Worm (Caenorhabditis elegans) whole organism, L4 larva: ENCODE results near the gene srv-1.
A peak's percentile ranks its signal among the peaks of the same experiment; 100 is the strongest.

Experiments
- F10B5.3 ChIP-seq: sonication (generic microtip); optimal IDR thresholded peaks from 2 replicates; lab custom pipeline; 2016; ENCODE audit warnings: mild to moderate bottlenecking, missing genetic modification characterization, missing compliant biosample characterization
- T20F7.1 ChIP-seq: fragments of 200-800 bp; sonication (Bioruptor generic); optimal IDR thresholded peaks from 2 replicates; lab custom pipeline; 2018; ENCODE audit warnings: mild to moderate bottlenecking, missing genetic modification characterization, missing compliant biosample characterization
- T26A8.4 ChIP-seq: fragments of 200-800 bp; sonication (Bioruptor generic); IDR thresholded peaks from 2 replicates; pipeline ENCODE4 v1.3.6; 2022; ENCODE audit warnings: missing genetic modification characterization, missing compliant biosample characterization
- Y105C5A.15 ChIP-seq: fragments of 200-800 bp; sonication (Bioruptor generic); IDR thresholded peaks from 2 replicates; pipeline ENCODE4 v1.3.6; 2022; ENCODE audit warnings: missing genetic modification characterization, missing compliant biosample characterization
- Y48G9A.11 ChIP-seq: fragments of 200-800 bp; sonication (Bioruptor generic); IDR thresholded peaks from 2 replicates; pipeline ENCODE4 v1.3.6; 2022; ENCODE audit warnings: missing genetic modification reagents, missing genetic modification characterization, missing compliant biosample characterization
- Y75B8A.6 ChIP-seq: fragments of 200-800 bp; sonication (Bioruptor generic); IDR thresholded peaks from 2 replicates; pipeline ENCODE4 v1.3.6; 2022; ENCODE audit warnings: missing genetic modification reagents, missing genetic modification characterization, missing compliant biosample characterization
- ZK337.2 ChIP-seq: fragments of 200-800 bp; sonication (Bioruptor generic); IDR thresholded peaks from 2 replicates; pipeline ENCODE4 v1.3.6; 2022; ENCODE audit warnings: missing genetic modification reagents, missing genetic modification characterization, missing compliant biosample characterization
- aha-1 ChIP-seq: fragments of 150-350 bp; peaks from one replicate; lab custom pipeline; 2014; ENCODE audit warnings: missing biosample characterization, missing genetic modification characterization
- aly-2 ChIP-seq: sonication (generic microtip); optimal IDR thresholded peaks from 2 replicates; lab custom pipeline; 2018; ENCODE audit warnings: missing biosample characterization, missing genetic modification characterization
- arid-1 ChIP-seq: fragments of 200-800 bp; sonication (Bioruptor generic); conservative IDR thresholded peaks from 2 replicates; pipeline ENCODE4 v1.3.6; 2022; ENCODE audit warnings: missing genetic modification reagents, missing genetic modification characterization, missing compliant biosample characterization
- ceh-20 ChIP-seq: fragments of 200-800 bp; sonication (Bioruptor generic); IDR thresholded peaks from 2 replicates; pipeline ENCODE4 v1.3.6; 2022; ENCODE audit warnings: missing genetic modification reagents, missing genetic modification characterization, missing compliant biosample characterization
- ceh-32 ChIP-seq: sonication (generic microtip); optimal IDR thresholded peaks from 2 replicates; lab custom pipeline; 2016; ENCODE audit warnings: mild to moderate bottlenecking, missing genetic modification characterization, missing compliant biosample characterization; ENCODE audit not compliant: poor library complexity
- ceh-44 ChIP-seq: fragments of 200-800 bp; sonication (Bioruptor generic); IDR thresholded peaks from 2 replicates; pipeline ENCODE4 v1.3.6; 2022; ENCODE audit warnings: missing genetic modification reagents, missing genetic modification characterization, missing compliant biosample characterization
- ces-1 ChIP-seq: fragments of 150-350 bp; sonication (generic microtip); optimal IDR thresholded peaks from 4 replicates; lab custom pipeline; 2014; ENCODE audit warnings: missing biosample characterization, missing genetic modification reagents, missing genetic modification characterization
- cey-2 ChIP-seq: sonication (generic microtip); optimal IDR thresholded peaks from 3 replicates; lab custom pipeline; 2017; ENCODE audit warnings: missing genetic modification characterization, mild to moderate bottlenecking, missing compliant biosample characterization, antibody characterized with exemption, borderline replicate concordance; ENCODE audit not compliant: insufficient read depth
- daf-12 ChIP-seq: fragments of 150-350 bp; optimal IDR thresholded peaks from 2 replicates; lab custom pipeline; 2014; ENCODE audit warnings: missing biosample characterization, missing genetic modification reagents, missing genetic modification characterization
- daf-16 ChIP-seq, 3 experiments: sonication (generic microtip); optimal IDR thresholded peaks; 2 replicates each; lab custom pipeline; 2016 to 2017; ENCODE audit warnings: missing genetic modification characterization in 3 of 3, missing genetic modification reagents in 3 of 3, mild to moderate bottlenecking in 2 of 3, missing compliant biosample characterization in 2 of 3, missing biosample characterization in 1 of 3, moderate library complexity in 1 of 3
- dmd-6 ChIP-seq: fragments of 200-800 bp; sonication (Bioruptor generic); IDR thresholded peaks from 2 replicates; pipeline ENCODE4 v1.3.6; 2022; ENCODE audit warnings: missing genetic modification reagents, missing genetic modification characterization, missing compliant biosample characterization
- dpl-1 ChIP-seq: fragments of 150-350 bp; optimal IDR thresholded peaks from 2 replicates; lab custom pipeline; 2014; ENCODE audit warnings: missing biosample characterization, missing genetic modification reagents, missing genetic modification characterization
- duxl-1 ChIP-seq: sonication (generic microtip); optimal IDR thresholded peaks from 2 replicates; lab custom pipeline; 2016; ENCODE audit warnings: mild to moderate bottlenecking, missing genetic modification characterization, moderate library complexity, missing compliant biosample characterization; ENCODE audit not compliant: poor library complexity
- fkh-10 ChIP-seq: fragments of 150-350 bp; optimal IDR thresholded peaks from 2 replicates; lab custom pipeline; 2014; ENCODE audit warnings: missing biosample characterization, missing genetic modification reagents, missing genetic modification characterization
- fos-1 ChIP-seq: fragments of 150-350 bp; optimal IDR thresholded peaks from 2 replicates; lab custom pipeline; 2014; ENCODE audit warnings: missing biosample characterization, missing genetic modification characterization
- hlh-11 ChIP-seq: fragments of 200-800 bp; sonication (Bioruptor generic); optimal IDR thresholded peaks from 2 replicates; lab custom pipeline; 2018; ENCODE audit warnings: mild to moderate bottlenecking, missing genetic modification characterization, missing compliant biosample characterization
- hlh-30 ChIP-seq: sonication (generic microtip); optimal IDR thresholded peaks from 2 replicates; lab custom pipeline; 2017; ENCODE audit warnings: antibody characterized with exemption, mild to moderate bottlenecking, missing genetic modification characterization, missing compliant biosample characterization; ENCODE audit not compliant: insufficient read depth
- hmg-1.1 ChIP-seq: fragments of 200-800 bp; sonication (Bioruptor generic); IDR thresholded peaks from 2 replicates; pipeline ENCODE4 v1.3.6; 2022; ENCODE audit warnings: missing genetic modification reagents, missing genetic modification characterization, missing compliant biosample characterization
- jun-1 ChIP-seq: fragments of 150-350 bp; optimal IDR thresholded peaks from 2 replicates; lab custom pipeline; 2014; ENCODE audit warnings: missing biosample characterization, missing genetic modification reagents, missing genetic modification characterization
- lim-7 ChIP-seq: fragments of 200-800 bp; sonication (Bioruptor generic); IDR thresholded peaks from 2 replicates; pipeline ENCODE4 v1.3.6; 2022; ENCODE audit warnings: missing genetic modification characterization, missing compliant biosample characterization
- lin-1 ChIP-seq: fragments of 200-800 bp; sonication (Bioruptor generic); IDR thresholded peaks from 2 replicates; pipeline ENCODE4 v1.3.6; 2022; ENCODE audit warnings: missing genetic modification reagents, missing genetic modification characterization, missing compliant biosample characterization
- lir-3 ChIP-seq: sonication (generic microtip); optimal IDR thresholded peaks from 2 replicates; lab custom pipeline; 2016; ENCODE audit warnings: mild to moderate bottlenecking, missing genetic modification characterization, missing compliant biosample characterization
- lsy-2 ChIP-seq, 2 experiments: fragments of 150-350 bp in 1 of 2; sonication (generic microtip) in 1 of 2; optimal IDR thresholded peaks; 2 replicates each; lab custom pipeline; 2014 to 2017; ENCODE audit warnings: missing biosample characterization in 2 of 2, missing genetic modification characterization in 2 of 2
- mdl-1 ChIP-seq, 2 experiments: fragments of 150-350 bp in 1 of 2; sonication (generic microtip) in 1 of 2; optimal IDR thresholded peaks; 2 replicates each; lab custom pipeline; 2014 to 2017; ENCODE audit warnings: missing biosample characterization in 2 of 2, missing genetic modification characterization in 2 of 2
- mdt-29 ChIP-seq: fragments of 200-800 bp; sonication (Bioruptor generic); IDR thresholded peaks from 2 replicates; pipeline ENCODE4 v1.3.6; 2022; ENCODE audit warnings: missing genetic modification reagents, missing genetic modification characterization, missing compliant biosample characterization
- mxl-2 ChIP-seq: fragments of 200-800 bp; sonication (Bioruptor generic); conservative IDR thresholded peaks from 2 replicates; pipeline ENCODE4 v1.3.6; 2022; ENCODE audit warnings: missing genetic modification reagents, missing genetic modification characterization, missing compliant biosample characterization
- mxl-3 ChIP-seq: fragments of 200-800 bp; sonication (Bioruptor generic); optimal IDR thresholded peaks from 2 replicates; lab custom pipeline; 2018; ENCODE audit warnings: mild to moderate bottlenecking, missing genetic modification characterization, missing compliant biosample characterization
- nhr-10 ChIP-seq: fragments of 150-350 bp; optimal IDR thresholded peaks from 2 replicates; lab custom pipeline; 2014; ENCODE audit warnings: missing biosample characterization, missing genetic modification characterization
- nhr-102 ChIP-seq: sonication (generic microtip); optimal IDR thresholded peaks from 2 replicates; lab custom pipeline; 2016; ENCODE audit warnings: mild to moderate bottlenecking, missing genetic modification characterization, moderate library complexity, missing compliant biosample characterization
- nhr-11 ChIP-seq: fragments of 150-350 bp; optimal IDR thresholded peaks from 2 replicates; lab custom pipeline; 2014; ENCODE audit warnings: missing biosample characterization, missing genetic modification characterization
- nhr-237 ChIP-seq: sonication (generic microtip); optimal IDR thresholded peaks from 2 replicates; lab custom pipeline; 2017; ENCODE audit warnings: missing biosample characterization, missing genetic modification characterization
- nhr-28 ChIP-seq: fragments of 150-350 bp; optimal IDR thresholded peaks from 2 replicates; lab custom pipeline; 2014; ENCODE audit warnings: missing biosample characterization, missing genetic modification characterization
- nhr-41 ChIP-seq: fragments of 200-800 bp; sonication (Bioruptor generic); IDR thresholded peaks from 2 replicates; pipeline ENCODE4 v1.3.6; 2022; ENCODE audit warnings: missing genetic modification reagents, missing genetic modification characterization, missing compliant biosample characterization
- nhr-76 ChIP-seq: fragments of 150-350 bp; optimal IDR thresholded peaks from 2 replicates; lab custom pipeline; 2014; ENCODE audit warnings: missing biosample characterization, missing genetic modification characterization
- nhr-77 ChIP-seq: fragments of 150-350 bp; optimal IDR thresholded peaks from 2 replicates; lab custom pipeline; 2014; ENCODE audit warnings: missing biosample characterization, missing genetic modification characterization
- php-3 ChIP-seq: fragments of 200-800 bp; sonication (Bioruptor generic); IDR thresholded peaks from 2 replicates; pipeline ENCODE4 v1.3.6; 2022; ENCODE audit warnings: missing genetic modification reagents, missing genetic modification characterization, missing compliant biosample characterization
- pqm-1 ChIP-seq: sonication (generic microtip); optimal IDR thresholded peaks from 2 replicates; lab custom pipeline; 2017; ENCODE audit warnings: missing biosample characterization, missing genetic modification characterization
- sdz-12 ChIP-seq: fragments of 200-800 bp; sonication (Bioruptor generic); optimal IDR thresholded peaks from 2 replicates; lab custom pipeline; 2018; ENCODE audit warnings: mild to moderate bottlenecking, missing genetic modification characterization, missing compliant biosample characterization
- snpc-4 ChIP-seq: fragments of 150-350 bp; optimal IDR thresholded peaks from 2 replicates; lab custom pipeline; 2014; ENCODE audit warnings: missing biosample characterization, missing genetic modification characterization
- spr-1 ChIP-seq: sonication (generic microtip); optimal IDR thresholded peaks from 2 replicates; lab custom pipeline; 2016; ENCODE audit warnings: mild to moderate bottlenecking, missing genetic modification characterization, missing compliant biosample characterization
- tra-1 ChIP-seq: fragments of 200-800 bp; sonication (Bioruptor generic); IDR thresholded peaks from 2 replicates; pipeline ENCODE4 v1.3.6; 2022; ENCODE audit warnings: missing genetic modification reagents, missing genetic modification characterization, missing compliant biosample characterization
- unc-39 ChIP-seq: sonication (generic microtip); optimal IDR thresholded peaks from 2 replicates; lab custom pipeline; 2017; ENCODE audit warnings: missing biosample characterization, missing genetic modification characterization
- zfp-2 ChIP-seq: sonication (generic microtip); optimal IDR thresholded peaks from 2 replicates; lab custom pipeline; 2016; ENCODE audit warnings: mild to moderate bottlenecking, missing genetic modification characterization, missing compliant biosample characterization
- zip-2 ChIP-seq: fragments of 150-350 bp; optimal IDR thresholded peaks from 2 replicates; lab custom pipeline; 2014; ENCODE audit warnings: missing biosample characterization, missing genetic modification characterization
- ztf-11 ChIP-seq: fragments of 150-350 bp; optimal IDR thresholded peaks from 2 replicates; lab custom pipeline; 2014; ENCODE audit warnings: missing biosample characterization, missing genetic modification characterization

srv-1 gene

ce11 chrIII:6850255-6850654 lies at the start of gene srv-1:
Gene srv-1, plus strand, starts transcription at chrIII:6850385.
- TF ChIP-seq zip-2 (tag; lab: Kevin White, UChicago) = no peak
- TF ChIP-seq cey-2 = no peak
- no peak for TF ChIP-seq lir-3 (tag; lab: Kevin White, UChicago)
- TF ChIP-seq Y48G9A.11 (GFP tag; lab: Robert Waterston, UW) = no peak
- no peak for TF ChIP-seq Y75B8A.6 (GFP tag; lab: Robert Waterston, UW)
- no peak for TF ChIP-seq ZK337.2 (GFP tag; lab: Robert Waterston, UW)
- TF ChIP-seq nhr-11 (tag; lab: Kevin White, UChicago) = no peak
- no peak for TF ChIP-seq nhr-41 (GFP tag; lab: Robert Waterston, UW)
- peak; percentile 75 for TF ChIP-seq mdt-29
- no peak for TF ChIP-seq arid-1 (GFP tag; lab: Robert Waterston, UW)
- no peak for TF ChIP-seq spr-1 (tag; lab: Kevin White, UChicago)
- TF ChIP-seq daf-12 (tag; lab: Kevin White, UChicago) = no peak
- no peak for TF ChIP-seq dpl-1 (GFP tag; lab: Kevin White, UChicago)
- no peak for TF ChIP-seq aha-1
- peak; percentile 43 for TF ChIP-seq fos-1 (tag; lab: Kevin White, UChicago)
- no peak for TF ChIP-seq ceh-44 (GFP tag; lab: Robert Waterston, UW)
- TF ChIP-seq snpc-4 = no peak
- TF ChIP-seq nhr-10 (tag; lab: Kevin White, UChicago) = no peak
- TF ChIP-seq duxl-1 = no peak
- peak; percentile 97 for TF ChIP-seq dmd-6 (GFP tag; lab: Robert Waterston, UW)
- peak; percentile 41 for TF ChIP-seq nhr-77 (tag; lab: Kevin White, UChicago)
- peak in 1 of 2 experiments; percentile 52 for TF ChIP-seq mdl-1 (tag; optimal IDR thresholded peaks at IDR 0.05; lab: Kevin White, UChicago)
- peak; percentile 41 for TF ChIP-seq hlh-30 (tag; lab: Kevin White, UChicago)
- peak; percentile 86 for TF ChIP-seq lin-1 (GFP tag; lab: Robert Waterston, UW)
- peak; percentile 91 for TF ChIP-seq hlh-11 (tag; lab: Kevin White, UChicago)
- TF ChIP-seq nhr-76 = no peak
- TF ChIP-seq fkh-10 (GFP tag; lab: Kevin White, UChicago) = no peak
- TF ChIP-seq ceh-32 (tag; lab: Kevin White, UChicago) = no peak
- peak; percentile 80 for TF ChIP-seq pqm-1 (tag; lab: Kevin White, UChicago)
- no peak for TF ChIP-seq ces-1 (GFP tag; lab: Kevin White, UChicago)
- no peak for TF ChIP-seq Y105C5A.15 (GFP tag; lab: Robert Waterston, UW)
- no peak for TF ChIP-seq aly-2 (tag; lab: Kevin White, UChicago)
- TF ChIP-seq hmg-1.1 (GFP tag; lab: Robert Waterston, UW) = no peak
- peak in 1 of 2 experiments; percentile 13 for TF ChIP-seq lsy-2 (tag; optimal IDR thresholded peaks at IDR 0.05; lab: Kevin White, UChicago)
- no peak for TF ChIP-seq unc-39 (tag; lab: Kevin White, UChicago)
- TF ChIP-seq ztf-11 (tag; lab: Kevin White, UChicago) = no peak
- no peak for TF ChIP-seq lim-7 (GFP tag; lab: Robert Waterston, UW)
- peak; percentile 51; the same call in 1 of the 2 replicates for TF ChIP-seq mxl-2
- TF ChIP-seq mxl-3 (GFP tag; lab: Kevin White, UChicago) = peak; percentile 24
- peak; percentile 75 for TF ChIP-seq nhr-28 (tag; lab: Kevin White, UChicago)
- TF ChIP-seq php-3 (GFP tag; lab: Robert Waterston, UW) = 0 out of 2 replicates have a peak, but pooled peaks have one; percentile 32
- no peak for TF ChIP-seq jun-1 (tag; lab: Kevin White, UChicago)
- no peak for TF ChIP-seq ceh-20 (GFP tag; lab: Robert Waterston, UW)
- no peak for TF ChIP-seq F10B5.3 (tag; lab: Kevin White, UChicago)
- TF ChIP-seq nhr-102 (tag; lab: Kevin White, UChicago) = peak; percentile 65
- no peak for TF ChIP-seq zfp-2
- no peak for TF ChIP-seq T20F7.1 (GFP tag; lab: Kevin White, UChicago)
- TF ChIP-seq daf-16 (GFP tag; optimal IDR thresholded peaks at IDR 0.05; lab: Kevin White, UChicago) = peak in 1 of 2 experiments; percentile 30
- TF ChIP-seq daf-16 (tag; optimal IDR thresholded peaks at IDR 0.05; lab: Kevin White, UChicago) = peak; percentile 64
- TF ChIP-seq tra-1 (GFP tag; lab: Robert Waterston, UW) = peak; percentile 74; the same call in 1 of the 2 replicates
- TF ChIP-seq T26A8.4 (GFP tag; lab: Robert Waterston, UW) = no peak
- no peak for TF ChIP-seq sdz-12
- TF ChIP-seq nhr-237 (tag; lab: Kevin White, UChicago) = no peak
